Worm (Caenorhabditis elegans) whole organism, mixed stage, embryonic: ENCODE results near the gene trpa-1.

Source experiments
- M03D4.4 ChIP-seq: sonication (generic microtip); optimal IDR thresholded peaks from 2 replicates; lab custom pipeline; 2017; ENCODE audit warnings: mild to moderate bottlenecking, missing genetic modification characterization, missing compliant biosample characterization
- bed-3 ChIP-seq: fragments of 200-800 bp; sonication (Bioruptor generic); optimal IDR thresholded peaks from 3 replicates; lab custom pipeline; 2018; ENCODE audit warnings: mild to moderate bottlenecking, missing genetic modification characterization, moderate library complexity, missing compliant biosample characterization
- blmp-1 ChIP-seq: fragments of 150-350 bp; optimal IDR thresholded peaks from 2 replicates; lab custom pipeline; 2014; ENCODE audit warnings: missing biosample characterization, missing genetic modification characterization
- ceh-39 ChIP-seq: fragments of 150-350 bp; optimal IDR thresholded peaks from 2 replicates; lab custom pipeline; 2014; ENCODE audit warnings: missing biosample characterization, missing genetic modification characterization
- ceh-43 ChIP-seq: fragments of 200-800 bp; sonication (Bioruptor generic); optimal IDR thresholded peaks from 2 replicates; lab custom pipeline; 2018; ENCODE audit warnings: mild to moderate bottlenecking, missing genetic modification characterization, moderate library complexity, missing compliant biosample characterization
- ceh-83 ChIP-seq: fragments of 200-800 bp; sonication (Bioruptor generic); optimal IDR thresholded peaks from 2 replicates; lab custom pipeline; 2018; ENCODE audit warnings: mild to moderate bottlenecking, missing genetic modification characterization, missing compliant biosample characterization
- ces-1 ChIP-seq: fragments of 150-350 bp; optimal IDR thresholded peaks from 2 replicates; lab custom pipeline; 2014; ENCODE audit warnings: missing biosample characterization, missing genetic modification reagents, missing genetic modification characterization
- cnd-1 ChIP-seq: fragments of 200-800 bp; sonication (Bioruptor generic); optimal IDR thresholded peaks from 2 replicates; lab custom pipeline; 2018; ENCODE audit warnings: mild to moderate bottlenecking, missing genetic modification characterization, missing compliant biosample characterization
- drap-1 ChIP-seq: fragments of 200-800 bp; sonication (Bioruptor generic); optimal IDR thresholded peaks from 3 replicates; lab custom pipeline; 2018; ENCODE audit warnings: mild to moderate bottlenecking, missing genetic modification characterization, missing compliant biosample characterization
- elt-1 ChIP-seq: sonication (generic microtip); optimal IDR thresholded peaks from 2 replicates; lab custom pipeline; 2017; ENCODE audit warnings: missing genetic modification characterization, mild to moderate bottlenecking, missing compliant biosample characterization, antibody characterized with exemption, moderate library complexity, borderline replicate concordance; ENCODE audit not compliant: insufficient read depth
- elt-3 ChIP-seq: fragments of 150-350 bp; optimal IDR thresholded peaks from 2 replicates; lab custom pipeline; 2014; ENCODE audit warnings: missing biosample characterization, missing genetic modification characterization
- flh-1 ChIP-seq: fragments of 200-800 bp; sonication (Bioruptor generic); optimal IDR thresholded peaks from 2 replicates; lab custom pipeline; 2018; ENCODE audit warnings: mild to moderate bottlenecking, missing genetic modification characterization, moderate library complexity, missing compliant biosample characterization
- ham-2 ChIP-seq: fragments of 200-800 bp; sonication (Bioruptor generic); optimal IDR thresholded peaks from 2 replicates; lab custom pipeline; 2018; ENCODE audit warnings: mild to moderate bottlenecking, missing genetic modification characterization, missing compliant biosample characterization
- hlh-1 ChIP-seq: fragments of 150-350 bp; optimal IDR thresholded peaks from 2 replicates; lab custom pipeline; 2014; ENCODE audit warnings: missing biosample characterization, missing genetic modification reagents, missing genetic modification characterization
- lin-13 ChIP-seq: fragments of 150-350 bp; optimal IDR thresholded peaks from 2 replicates; lab custom pipeline; 2014; ENCODE audit warnings: missing biosample characterization, missing genetic modification characterization
- lin-32 ChIP-seq: fragments of 200-800 bp; sonication (Bioruptor generic); optimal IDR thresholded peaks from 2 replicates; lab custom pipeline; 2018; ENCODE audit warnings: mild to moderate bottlenecking, missing genetic modification characterization, missing compliant biosample characterization
- lsy-2 ChIP-seq: fragments of 150-350 bp; optimal IDR thresholded peaks from 2 replicates; lab custom pipeline; 2014; ENCODE audit warnings: missing biosample characterization, missing genetic modification characterization
- mab-5 ChIP-seq: fragments of 150-350 bp; optimal IDR thresholded peaks from 2 replicates; lab custom pipeline; 2014; ENCODE audit warnings: missing biosample characterization, missing genetic modification characterization
- mep-1 ChIP-seq: fragments of 150-350 bp; optimal IDR thresholded peaks from 2 replicates; lab custom pipeline; 2017; ENCODE audit warnings: missing biosample characterization, missing genetic modification reagents, missing genetic modification characterization, inconsistent platforms
- mls-2 ChIP-seq: sonication (generic microtip); optimal IDR thresholded peaks from 2 replicates; lab custom pipeline; 2016; ENCODE audit warnings: mild to moderate bottlenecking, missing genetic modification characterization, moderate library complexity, missing compliant biosample characterization
- nhr-12 ChIP-seq: fragments of 150-350 bp; optimal IDR thresholded peaks from 2 replicates; lab custom pipeline; 2014; ENCODE audit warnings: missing biosample characterization, missing genetic modification characterization
- nhr-2 ChIP-seq: fragments of 150-350 bp; optimal IDR thresholded peaks from 2 replicates; lab custom pipeline; 2014; ENCODE audit warnings: missing biosample characterization, missing genetic modification characterization
- nhr-237 ChIP-seq: fragments of 150-350 bp; optimal IDR thresholded peaks from 2 replicates; lab custom pipeline; 2014; ENCODE audit warnings: missing biosample characterization, missing genetic modification characterization
- nhr-28 ChIP-seq: fragments of 150-350 bp; optimal IDR thresholded peaks from 2 replicates; lab custom pipeline; 2014; ENCODE audit warnings: missing biosample characterization, missing genetic modification characterization
- nhr-76 ChIP-seq: sonication (generic microtip); optimal IDR thresholded peaks from 2 replicates; lab custom pipeline; 2017; ENCODE audit warnings: missing biosample characterization, missing genetic modification characterization
- pha-4 ChIP-seq: fragments of 150-350 bp; optimal IDR thresholded peaks from 2 replicates; lab custom pipeline; 2018; ENCODE audit warnings: missing biosample characterization, missing genetic modification reagents, missing genetic modification characterization
- sem-2 ChIP-seq: fragments of 200-800 bp; sonication (Bioruptor generic); optimal IDR thresholded peaks from 2 replicates; lab custom pipeline; 2018; ENCODE audit warnings: mild to moderate bottlenecking, missing genetic modification characterization, missing compliant biosample characterization
- snpc-4 ChIP-seq: fragments of 150-350 bp; optimal IDR thresholded peaks from 2 replicates; lab custom pipeline; 2014; ENCODE audit warnings: missing biosample characterization, missing genetic modification characterization
- sptf-1 ChIP-seq: sonication (generic microtip); optimal IDR thresholded peaks from 2 replicates; lab custom pipeline; 2017; ENCODE audit warnings: mild to moderate bottlenecking, missing genetic modification characterization, moderate library complexity, missing compliant biosample characterization
- tbx-8 ChIP-seq: fragments of 200-800 bp; sonication (Bioruptor generic); optimal IDR thresholded peaks from 2 replicates; lab custom pipeline; 2018; ENCODE audit warnings: mild to moderate bottlenecking, missing genetic modification characterization, moderate library complexity, missing compliant biosample characterization
- unc-120 ChIP-seq: sonication (generic microtip); optimal IDR thresholded peaks from 2 replicates; lab custom pipeline; 2017; ENCODE audit warnings: missing genetic modification characterization, missing compliant biosample characterization; ENCODE audit not compliant: poor library complexity, severe bottlenecking
- unc-39 ChIP-seq: fragments of 150-350 bp; optimal IDR thresholded peaks from 2 replicates; lab custom pipeline; 2014; ENCODE audit warnings: missing biosample characterization, missing genetic modification characterization
- unc-62 ChIP-seq: fragments of 150-350 bp; optimal IDR thresholded peaks from 2 replicates; lab custom pipeline; 2014; ENCODE audit warnings: missing biosample characterization, missing genetic modification reagents, missing genetic modification characterization
- zip-8 ChIP-seq: fragments of 150-350 bp; optimal IDR thresholded peaks from 2 replicates; lab custom pipeline; 2014; ENCODE audit warnings: missing biosample characterization, missing genetic modification characterization
- ztf-11 ChIP-seq: fragments of 150-350 bp; optimal IDR thresholded peaks from 2 replicates; lab custom pipeline; 2014; ENCODE audit warnings: missing biosample characterization, missing genetic modification characterization

Gene trpa-1

DNA sequence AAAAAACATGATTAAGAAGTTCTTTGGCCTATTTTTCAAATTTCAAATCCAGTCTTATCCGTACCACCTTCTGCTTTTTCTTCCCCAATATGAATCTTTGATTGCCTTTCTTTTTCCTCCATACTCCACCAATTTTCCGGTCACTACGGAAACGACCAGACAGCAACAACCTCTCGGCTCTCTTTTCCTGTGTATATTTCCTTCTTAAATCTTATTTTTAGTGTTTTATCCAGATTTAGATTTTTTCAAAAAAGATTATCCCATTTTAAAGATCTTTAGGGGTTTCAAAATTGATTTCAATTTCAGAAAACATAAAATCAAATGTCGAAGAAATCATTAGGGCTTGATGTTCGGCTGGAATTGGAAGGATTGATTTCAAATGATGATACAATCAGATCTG lies at the start of gene trpa-1:
Gene trpa-1, plus strand, starts transcription at position 301 of the 400 bp plus-strand sequence.
- no peak for TF ChIP-seq nhr-28 (tag; lab: Kevin White, UChicago)
- TF ChIP-seq nhr-237 (tag; lab: Kevin White, UChicago): no peak
- TF ChIP-seq M03D4.4 (tag; lab: Kevin White, UChicago): no peak
- no peak for TF ChIP-seq flh-1 (GFP tag; lab: Kevin White, UChicago)

ce11 chrIV:11820067-11820913 lies 44.0 kb upstream of the trpa-1 start:
- TF ChIP-seq ztf-11: no peak
- no peak for TF ChIP-seq tbx-8 (GFP tag; lab: Kevin White, UChicago)
- TF ChIP-seq mls-2 (tag; lab: Kevin White, UChicago): peak; percentile 17
- no peak for TF ChIP-seq lin-13 (tag; lab: Kevin White, UChicago)

- TF ChIP-seq mab-5 (tag; lab: Kevin White, UChicago) (no peak), elt-1 (tag; lab: Kevin White, UChicago) (no peak), ces-1 (GFP tag; lab: Kevin White, UChicago) (peak; percentile 81), ceh-83 (GFP tag; lab: Kevin White, UChicago) (no peak), zip-8 (no peak), cnd-1 (peak; percentile 49), lin-32 (GFP tag; lab: Kevin White, UChicago) (no peak), ceh-43 (GFP tag; lab: Kevin White, UChicago) (no peak), nhr-12 (tag; lab: Kevin White, UChicago) (no peak), blmp-1 (tag; lab: Kevin White, UChicago) (no peak), unc-62 (GFP tag; lab: Kevin White, UChicago) (peak; percentile 9), hlh-1 (no peak), tbx-8 (GFP tag; lab: Kevin White, UChicago) (no peak), unc-120 (tag; lab: Kevin White, UChicago) (peak; percentile 73), pha-4 (tag; lab: Kevin White, UChicago) (no peak), nhr-237 (tag; lab: Kevin White, UChicago) (no peak), mep-1 (tag; lab: Kevin White, UChicago) (no peak), lin-13 (tag; lab: Kevin White, UChicago) (no peak), nhr-28 (tag; lab: Kevin White, UChicago) (no peak), snpc-4 (tag; lab: Kevin White, UChicago) (no peak), ztf-11 (no peak), ceh-39 (tag; lab: Kevin White, UChicago) (no peak), nhr-76 (tag; lab: Kevin White, UChicago) (no peak), bed-3 (GFP tag; lab: Kevin White, UChicago) (no peak), unc-39 (tag; lab: Kevin White, UChicago) (no peak), sptf-1 (peak; percentile 29), drap-1 (GFP tag; lab: Kevin White, UChicago) (no peak), M03D4.4 (tag; lab: Kevin White, UChicago) (no peak), elt-3 (tag; lab: Kevin White, UChicago) (no peak), nhr-2 (no peak), ham-2 (GFP tag; lab: Kevin White, UChicago) (no peak), mls-2 (tag; lab: Kevin White, UChicago) (peak; percentile 75), lsy-2 (tag; lab: Kevin White, UChicago) (peak; percentile 28), flh-1 (GFP tag; lab: Kevin White, UChicago) (no peak), sem-2 (GFP tag; lab: Kevin White, UChicago) (no peak)
These were observed 42.5 kb upstream of the trpa-1 start, which contains the start of the genes par-5 and M117.3 for ce11 chrIV:11821591-11822361. par-5 (minus strand) TSS chrIV:11821924. M117.3 (plus strand) TSS chrIV:11822206.
